Worm (Caenorhabditis elegans): Measurements from ENCODE around the gene T28F3.5.
A peak's percentile ranks its signal among the peaks of the same experiment; 100 is the strongest.

T28F3.5 gene

DNA sequence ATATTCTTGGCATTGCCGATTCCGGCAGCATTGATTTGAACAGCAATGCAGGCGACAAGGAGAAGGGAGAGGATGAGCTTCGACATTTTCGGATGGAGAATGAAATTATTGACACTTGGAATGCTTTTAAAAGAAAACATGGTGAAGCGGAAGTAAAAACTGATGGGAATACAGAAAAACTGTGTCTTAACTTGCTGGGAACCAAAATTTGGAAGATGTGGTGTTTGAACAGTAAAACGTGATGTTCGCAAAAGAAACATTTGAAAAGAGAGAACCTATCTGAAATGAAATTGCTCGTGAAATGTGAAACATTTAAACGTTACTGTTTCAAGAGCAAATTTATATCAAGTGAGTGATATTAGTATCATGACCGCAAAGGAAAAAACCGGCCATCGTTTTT, 29.9 kb upstream of the T28F3.5 start, which contains the start of gene F26D10.13:
Gene F26D10.13, minus strand, starts transcription at position 101 of the 400 bp plus-strand sequence.
- TF ChIP-seq lsy-2 (tag; optimal IDR thresholded peaks at IDR 0.05) (no peak), hlh-30 (tag; optimal IDR thresholded peaks at IDR 0.05; ENCODE audit: insufficient read depth) (no peak)

- no peak for TF ChIP-seq madf-5 (GFP tag; IDR thresholded peaks at IDR 0.05)
- TF ChIP-seq mdt-29 (GFP tag; IDR thresholded peaks at IDR 0.05), result no peak
- TF ChIP-seq nhr-25 (tag; optimal IDR thresholded peaks at IDR 0.05; ENCODE audit: borderline replicate concordance, insufficient read depth), result no peak
- no peak for TF ChIP-seq T20F7.1 (GFP tag; optimal IDR thresholded peaks at IDR 0.05)
- no peak for TF ChIP-seq mes-2 (tag; optimal IDR thresholded peaks at IDR 0.05; ENCODE audit: poor library complexity, severe bottlenecking)
- no peak for TF ChIP-seq lim-7 (GFP tag; IDR thresholded peaks at IDR 0.05)
Measured at ce11 chrIV:17265279-17265678, 29.3 kb upstream of the T28F3.5 start, which contains the start of gene str-187. TSS of gene str-187 (plus strand) at chrIV:17265579.

DNA sequence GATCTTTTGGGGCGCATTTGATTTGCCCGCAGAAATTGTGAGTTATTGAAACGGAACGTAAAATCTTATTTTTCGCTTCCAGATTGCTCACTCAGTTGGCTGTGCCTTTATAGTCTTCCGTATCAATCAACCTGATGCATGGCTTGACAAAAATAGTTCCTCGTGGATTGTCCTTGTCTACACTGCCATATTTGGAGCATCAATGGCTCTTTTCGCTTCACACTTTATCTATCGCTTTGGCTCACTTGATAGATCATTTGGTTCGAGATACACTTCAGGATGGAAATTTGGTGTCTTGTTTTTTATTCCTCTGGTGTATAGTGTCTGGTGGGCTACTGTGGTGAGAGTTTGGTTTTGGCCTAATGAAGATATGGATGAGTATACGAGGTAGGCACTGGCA, 28.9 kb upstream of the T28F3.5 start:
- TF ChIP-seq nhr-237 (tag; optimal IDR thresholded peaks at IDR 0.05) (no peak), ceh-44 (GFP tag; IDR thresholded peaks at IDR 0.05) (no peak), aha-1 (tag) (peak; percentile 96), ceh-62 (tag; optimal IDR thresholded peaks at IDR 0.05) (no peak), hlh-30 (tag; optimal IDR thresholded peaks at IDR 0.05; ENCODE audit: insufficient read depth) (no peak), nhr-10 (tag; optimal IDR thresholded peaks at IDR 0.05) (no peak), spr-3 (GFP tag; optimal IDR thresholded peaks at IDR 0.05) (no peak)

DNA sequence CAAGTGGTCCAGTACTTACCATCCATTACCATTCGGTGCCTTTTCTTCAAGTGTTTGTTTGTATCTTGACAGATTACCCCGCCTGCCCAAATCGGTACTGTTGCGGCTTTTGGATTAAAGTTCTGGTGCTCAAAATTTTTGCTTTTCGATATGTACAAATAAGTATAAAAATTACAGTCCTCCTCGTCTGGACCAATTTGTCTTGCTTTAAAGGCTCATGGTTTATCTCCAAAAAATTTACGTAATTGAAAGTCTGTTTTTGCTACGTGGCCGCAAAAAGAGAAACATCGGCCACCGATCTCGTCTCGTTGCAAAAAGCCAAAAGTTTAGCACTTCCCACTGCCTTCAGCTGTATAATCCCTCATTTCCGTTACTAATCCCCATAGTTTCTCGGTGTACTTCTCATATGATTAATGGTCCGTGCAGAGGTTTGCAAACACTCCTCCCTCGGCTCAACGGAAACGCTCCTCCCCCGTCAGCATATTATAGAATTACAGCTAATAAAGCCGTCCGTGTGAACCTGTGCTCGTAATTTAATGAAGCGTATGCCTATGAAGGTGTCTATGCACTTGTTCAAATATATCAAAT, 27.2 kb upstream of the T28F3.5 start:
- no peak for TF ChIP-seq mep-1 (tag; optimal IDR thresholded peaks at IDR 0.05)
- TF ChIP-seq tag-97 (GFP tag; IDR thresholded peaks at IDR 0.05), result no peak
- TF ChIP-seq dmd-9 (GFP tag; IDR thresholded peaks at IDR 0.05), result no peak
- no peak for TF ChIP-seq pqm-1 (tag; optimal IDR thresholded peaks at IDR 0.05)
- peak in 1 of 2 experiments; percentile 96 for TF ChIP-seq unc-62 (GFP tag; optimal IDR thresholded peaks at IDR 0.05 in 1 of 2)
- TF ChIP-seq unc-62 (tag; optimal IDR thresholded peaks at IDR 0.05), result no peak
- 0 out of 2 replicates have a peak, but pooled peaks have one; percentile 29 for TF ChIP-seq egl-43 (GFP tag; IDR thresholded peaks at IDR 0.05)
- TF ChIP-seq nhr-102 (tag; optimal IDR thresholded peaks at IDR 0.05), result no peak

- TF ChIP-seq zfp-2 (tag; optimal IDR thresholded peaks at IDR 0.05) (no peak), mxl-2 (GFP tag; conservative IDR thresholded peaks at IDR 0.05) (no peak), jun-1 (tag; optimal IDR thresholded peaks at IDR 0.05) (no peak), F44E2.7 (GFP tag; IDR thresholded peaks at IDR 0.05) (no peak), pqm-1 (tag; optimal IDR thresholded peaks at IDR 0.05) (no peak), snpc-1.2 (GFP tag; IDR thresholded peaks at IDR 0.05) (no peak), madf-5 (GFP tag; IDR thresholded peaks at IDR 0.05) (no peak), tra-1 (GFP tag; IDR thresholded peaks at IDR 0.05) (no peak), nhr-25 (tag; optimal IDR thresholded peaks at IDR 0.05; ENCODE audit: borderline replicate concordance, insufficient read depth) (no peak), egl-27 (tag; optimal IDR thresholded peaks at IDR 0.05) (no peak), php-3 (GFP tag; IDR thresholded peaks at IDR 0.05) (no peak), duxl-1 (tag; optimal IDR thresholded peaks at IDR 0.05; ENCODE audit: poor library complexity) (no peak)
Measured at ce11 chrIV:17268069-17268468, 26.5 kb upstream of the T28F3.5 start.

- TF ChIP-seq arid-1 (GFP tag; conservative IDR thresholded peaks at IDR 0.05) (no peak), skn-1 (tag; optimal IDR thresholded peaks at IDR 0.05) (no peak), ama-1 (optimal IDR thresholded peaks at IDR 0.05) (peak; percentile 29), T26A8.4 (GFP tag; IDR thresholded peaks at IDR 0.05) (no peak), ZK546.5 (tag; optimal IDR thresholded peaks at IDR 0.05) (no peak), lsy-2 (tag; optimal IDR thresholded peaks at IDR 0.05) (peak in 1 of 2 experiments; percentile 23), gei-8 (GFP tag; optimal IDR thresholded peaks at IDR 0.05) (no peak), ceh-28 (tag; optimal IDR thresholded peaks at IDR 0.05) (no peak), mes-2 (tag; optimal IDR thresholded peaks at IDR 0.05; ENCODE audit: poor library complexity, severe bottlenecking) (peak; percentile 58), dve-1 (tag; optimal IDR thresholded peaks at IDR 0.05; ENCODE audit: insufficient read depth) (peak; percentile 17), ceh-82 (tag; optimal IDR thresholded peaks at IDR 0.05) (no peak), hlh-11 (tag; optimal IDR thresholded peaks at IDR 0.05) (peak; percentile 47), mxl-3 (GFP tag; optimal IDR thresholded peaks at IDR 0.05) (peak; percentile 35), Y5F2A.4 (GFP tag; optimal IDR thresholded peaks at IDR 0.05) (no peak)
Measured at ce11 chrIV:17268628-17269027, 26.0 kb upstream of the T28F3.5 start.
